Fruit fly (Drosophila melanogaster) whole organism, embryonic: ENCODE measurements around the gene Slu7.
A peak's percentile ranks its signal among the peaks of the same experiment; 100 is the strongest.

Experiments used
- CG10274 ChIP-seq: fragments of 200-800 bp; sonication (Bioruptor generic); optimal IDR thresholded peaks from 3 replicates; lab custom pipeline; 2017; ENCODE audit warnings: missing biosample characterization, mild to moderate bottlenecking, missing genetic modification characterization
- CG11560 ChIP-seq: fragments of 200-800 bp; sonication (Bioruptor generic); IDR thresholded peaks from 3 replicates; pipeline ENCODE4 v1.3.6; 2022; ENCODE audit warnings: missing biosample characterization, missing genetic modification characterization
- CG12391 ChIP-seq: fragments of 200-800 bp; sonication (Bioruptor generic); optimal IDR thresholded peaks from 3 replicates; lab custom pipeline; 2018; ENCODE audit warnings: missing biosample characterization, mild to moderate bottlenecking, missing genetic modification characterization, moderate library complexity
- CG15601 ChIP-seq: fragments of 200-800 bp; sonication (Bioruptor generic); optimal IDR thresholded peaks from 3 replicates; lab custom pipeline; 2019; ENCODE audit warnings: missing biosample characterization, mild to moderate bottlenecking, missing genetic modification characterization, moderate library complexity
- CG1602 ChIP-seq: fragments of 200-800 bp; sonication (Bioruptor generic); optimal IDR thresholded peaks from 3 replicates; lab custom pipeline; 2016; ENCODE audit warnings: missing biosample characterization, missing genetic modification characterization
- CG17361 ChIP-seq: fragments of 200-800 bp; sonication (Bioruptor generic); IDR thresholded peaks from 3 replicates; pipeline ENCODE4 v1.3.6; 2022; ENCODE audit warnings: missing biosample characterization, missing genetic modification characterization
- CG1792 ChIP-seq: fragments of 200-800 bp; sonication (Bioruptor generic); optimal IDR thresholded peaks from 2 replicates; lab custom pipeline; 2016; ENCODE audit warnings: missing biosample characterization, missing genetic modification characterization
- CG18764 ChIP-seq: fragments of 200-800 bp; sonication (Bioruptor generic); optimal IDR thresholded peaks from 3 replicates; lab custom pipeline; 2016; ENCODE audit warnings: missing biosample characterization, missing genetic modification characterization
- CG2202 ChIP-seq: fragments of 200-800 bp; sonication (Bioruptor generic); optimal IDR thresholded peaks from 2 replicates; lab custom pipeline; 2018; ENCODE audit warnings: missing biosample characterization, mild to moderate bottlenecking, missing genetic modification characterization
- CG30020 ChIP-seq: fragments of 200-800 bp; optimal IDR thresholded peaks from 2 replicates; lab custom pipeline; 2019; ENCODE audit warnings: missing biosample characterization, mild to moderate bottlenecking, missing genetic modification characterization, moderate library complexity
- CG31388 ChIP-seq: fragments of 200-800 bp; sonication (Bioruptor generic); optimal IDR thresholded peaks from 2 replicates; lab custom pipeline; 2016; ENCODE audit warnings: missing biosample characterization, missing genetic modification characterization
- CG3163 ChIP-seq: fragments of 200-800 bp; sonication (Bioruptor generic); optimal IDR thresholded peaks from 3 replicates; lab custom pipeline; 2016; ENCODE audit warnings: missing biosample characterization, missing genetic modification characterization
- CG32772 ChIP-seq: fragments of 200-800 bp; sonication (Bioruptor generic); IDR thresholded peaks from 2 replicates; pipeline ENCODE4 v1.3.6; 2022; ENCODE audit warnings: missing biosample characterization, missing genetic modification characterization
- CG5245 ChIP-seq: fragments of 200-800 bp; sonication (Bioruptor generic); optimal IDR thresholded peaks from 3 replicates; lab custom pipeline; 2016; ENCODE audit warnings: missing biosample characterization, missing genetic modification characterization
- CG6654 ChIP-seq: fragments of 200-800 bp; sonication (Bioruptor generic); optimal IDR thresholded peaks from 2 replicates; lab custom pipeline; 2017; ENCODE audit warnings: missing biosample characterization, mild to moderate bottlenecking, missing genetic modification characterization
- CG7963 ChIP-seq: fragments of 200-800 bp; sonication (Bioruptor generic); IDR thresholded peaks from 3 replicates; pipeline ENCODE4 v1.3.6; 2022; ENCODE audit warnings: missing biosample characterization, missing genetic modification characterization; ENCODE audit not compliant: partially characterized antibody
- Chrac-16 ChIP-seq: fragments of 200-800 bp; sonication (Bioruptor generic); optimal IDR thresholded peaks from 3 replicates; lab custom pipeline; 2016; ENCODE audit warnings: missing biosample characterization, missing genetic modification characterization
- CrebB ChIP-seq: fragments of 200-800 bp; sonication (Bioruptor generic); optimal IDR thresholded peaks from 3 replicates; lab custom pipeline; 2018; ENCODE audit warnings: missing biosample characterization, mild to moderate bottlenecking, missing genetic modification characterization
- Deaf1 ChIP-seq: fragments of 200-800 bp; optimal IDR thresholded peaks from 3 replicates; lab custom pipeline; 2019; ENCODE audit warnings: missing biosample characterization, mild to moderate bottlenecking, missing genetic modification characterization, moderate library complexity
- E2f1 ChIP-seq: fragments of 200-800 bp; sonication (Bioruptor generic); IDR thresholded peaks from 2 replicates; pipeline ENCODE4 v1.3.6; 2022; ENCODE audit warnings: missing biosample characterization, missing genetic modification characterization
- Fer1 ChIP-seq: fragments of 200-800 bp; sonication (Bioruptor generic); optimal IDR thresholded peaks from 2 replicates; lab custom pipeline; 2017; ENCODE audit warnings: missing biosample characterization, mild to moderate bottlenecking, missing genetic modification characterization
- H15 ChIP-seq: fragments of 200-800 bp; sonication (Bioruptor generic); IDR thresholded peaks from 3 replicates; pipeline ENCODE4 v1.3.6; 2022; ENCODE audit warnings: missing biosample characterization, missing genetic modification characterization
- HHEX ChIP-seq: fragments of 200-800 bp; sonication (Bioruptor generic); optimal IDR thresholded peaks from 3 replicates; lab custom pipeline; 2017; ENCODE audit warnings: missing biosample characterization, mild to moderate bottlenecking, missing genetic modification characterization, missing genetic modification reagents
- Pdp1 ChIP-seq, 2 experiments: fragments of 200-800 bp; sonication (Bioruptor generic); optimal IDR thresholded peaks; 3 replicates each; lab custom pipeline; 2016; ENCODE audit warnings: missing biosample characterization in 2 of 2, missing genetic modification characterization in 2 of 2, mild to moderate bottlenecking in 1 of 2, moderate library complexity in 1 of 2
- Poxn ChIP-seq: fragments of 200-800 bp; sonication (Bioruptor generic); IDR thresholded peaks from 2 replicates; pipeline ENCODE4 v1.3.6; 2022; ENCODE audit warnings: missing biosample characterization, missing genetic modification characterization
- Spps ChIP-seq: fragments of 200-800 bp; sonication (Bioruptor generic); optimal IDR thresholded peaks from 2 replicates; lab custom pipeline; 2018; ENCODE audit warnings: missing biosample characterization, mild to moderate bottlenecking, missing genetic modification characterization
- bab2 ChIP-seq: fragments of 200-800 bp; sonication (Bioruptor generic); optimal IDR thresholded peaks from 2 replicates; lab custom pipeline; 2016; ENCODE audit warnings: missing biosample characterization, missing genetic modification characterization
- chif ChIP-seq, 2 experiments: fragments of 200-800 bp; sonication (Bioruptor generic); optimal IDR thresholded peaks; 3 replicates each; lab custom pipeline; 2016; ENCODE audit warnings: missing biosample characterization in 2 of 2, missing genetic modification characterization in 2 of 2
- dmrt99B ChIP-seq: fragments of 200-800 bp; sonication (Bioruptor generic); optimal IDR thresholded peaks from 2 replicates; lab custom pipeline; 2018; ENCODE audit warnings: missing biosample characterization, mild to moderate bottlenecking, missing genetic modification characterization, moderate library complexity
- exex ChIP-seq: fragments of 200-800 bp; sonication (Bioruptor generic); optimal IDR thresholded peaks from 4 replicates; lab custom pipeline; 2018; ENCODE audit warnings: missing biosample characterization, mild to moderate bottlenecking, missing genetic modification characterization, moderate library complexity
- gce ChIP-seq: fragments of 200-800 bp; sonication (Bioruptor generic); IDR thresholded peaks from 3 replicates; pipeline ENCODE4 v1.3.6; 2022; ENCODE audit warnings: missing biosample characterization, missing genetic modification characterization
- gsb ChIP-seq: fragments of 200-800 bp; sonication (Bioruptor generic); IDR thresholded peaks from 2 replicates; pipeline ENCODE4 v1.3.6; 2022; ENCODE audit warnings: missing biosample characterization, missing genetic modification characterization
- insv ChIP-seq, 2 experiments: fragments of 200-800 bp; sonication (Bioruptor generic); optimal IDR thresholded peaks; 3 replicates each; lab custom pipeline; 2016 to 2018; ENCODE audit warnings: missing biosample characterization in 2 of 2, missing genetic modification characterization in 2 of 2
- jigr1 ChIP-seq: fragments of 200-800 bp; sonication (Bioruptor generic); IDR thresholded peaks from 3 replicates; pipeline ENCODE4 v1.3.6; 2022; ENCODE audit warnings: missing biosample characterization, missing genetic modification characterization
- kay ChIP-seq: fragments of 200-800 bp; sonication (Bioruptor generic); optimal IDR thresholded peaks from 2 replicates; lab custom pipeline; 2016; ENCODE audit warnings: missing biosample characterization, missing genetic modification characterization
- ken ChIP-seq: fragments of 200-800 bp; sonication (Bioruptor generic); IDR thresholded peaks from 3 replicates; pipeline ENCODE4 v1.3.6; 2022; ENCODE audit warnings: missing biosample characterization, missing genetic modification characterization
- klu ChIP-seq: fragments of 200-800 bp; sonication (Bioruptor generic); IDR thresholded peaks from 2 replicates; pipeline ENCODE4 v1.3.6; 2022; ENCODE audit warnings: missing biosample characterization, missing genetic modification characterization
- kni ChIP-seq: fragments of 200-800 bp; sonication (Bioruptor generic); optimal IDR thresholded peaks from 3 replicates; lab custom pipeline; 2017; ENCODE audit warnings: mild to moderate bottlenecking, missing biosample characterization, missing genetic modification reagents, missing genetic modification characterization
- lilli ChIP-seq: fragments of 200-800 bp; sonication (Bioruptor generic); optimal IDR thresholded peaks from 3 replicates; lab custom pipeline; 2016; ENCODE audit warnings: missing biosample characterization, missing genetic modification characterization
- odd ChIP-seq: fragments of 200-800 bp; sonication (Bioruptor generic); optimal IDR thresholded peaks from 2 replicates; lab custom pipeline; 2017; ENCODE audit warnings: missing biosample characterization, mild to moderate bottlenecking, missing genetic modification characterization
- pho ChIP-seq: fragments of 200-800 bp; sonication (Bioruptor generic); optimal IDR thresholded peaks from 2 replicates; lab custom pipeline; 2016; ENCODE audit warnings: missing biosample characterization, missing genetic modification characterization
- pnt ChIP-seq: fragments of 200-800 bp; sonication (Bioruptor generic); optimal IDR thresholded peaks from 3 replicates; lab custom pipeline; 2016; ENCODE audit warnings: missing biosample characterization, missing genetic modification characterization
- ro ChIP-seq: fragments of 200-800 bp; sonication (Bioruptor generic); IDR thresholded peaks from 2 replicates; pipeline ENCODE4 v1.3.6; 2022; ENCODE audit warnings: missing biosample characterization, missing genetic modification characterization
- row ChIP-seq: fragments of 200-800 bp; sonication (Bioruptor generic); IDR thresholded peaks from 3 replicates; pipeline ENCODE4 v1.3.6; 2022; ENCODE audit warnings: missing biosample characterization, missing genetic modification characterization
- sens-2 ChIP-seq: fragments of 200-800 bp; sonication (Bioruptor generic); IDR thresholded peaks from 2 replicates; pipeline ENCODE4 v1.3.6; 2022; ENCODE audit warnings: missing biosample characterization, missing genetic modification characterization
- sima ChIP-seq: fragments of 200-800 bp; sonication (Bioruptor generic); optimal IDR thresholded peaks from 2 replicates; lab custom pipeline; 2016; ENCODE audit warnings: missing biosample characterization, missing genetic modification characterization
- slou ChIP-seq: fragments of 200-800 bp; sonication (Bioruptor generic); optimal IDR thresholded peaks from 3 replicates; lab custom pipeline; 2016; ENCODE audit warnings: missing biosample characterization, missing genetic modification characterization
- slp2 ChIP-seq: fragments of 200-800 bp; sonication (Bioruptor generic); optimal IDR thresholded peaks from 2 replicates; lab custom pipeline; 2016; ENCODE audit warnings: missing biosample characterization, missing genetic modification characterization
- sqz ChIP-seq: fragments of 200-800 bp; sonication (Bioruptor generic); optimal IDR thresholded peaks from 3 replicates; lab custom pipeline; 2018; ENCODE audit warnings: missing biosample characterization, mild to moderate bottlenecking, missing genetic modification characterization
- trem ChIP-seq: fragments of 200-800 bp; optimal IDR thresholded peaks from 3 replicates; lab custom pipeline; 2019; ENCODE audit warnings: missing biosample characterization, mild to moderate bottlenecking, missing genetic modification characterization, moderate library complexity
- usp ChIP-seq: fragments of >200 bp; optimal IDR thresholded peaks from 2 replicates; lab custom pipeline; 2017; ENCODE audit warnings: missing biosample characterization, missing genetic modification characterization

Slu7 gene

DNA sequence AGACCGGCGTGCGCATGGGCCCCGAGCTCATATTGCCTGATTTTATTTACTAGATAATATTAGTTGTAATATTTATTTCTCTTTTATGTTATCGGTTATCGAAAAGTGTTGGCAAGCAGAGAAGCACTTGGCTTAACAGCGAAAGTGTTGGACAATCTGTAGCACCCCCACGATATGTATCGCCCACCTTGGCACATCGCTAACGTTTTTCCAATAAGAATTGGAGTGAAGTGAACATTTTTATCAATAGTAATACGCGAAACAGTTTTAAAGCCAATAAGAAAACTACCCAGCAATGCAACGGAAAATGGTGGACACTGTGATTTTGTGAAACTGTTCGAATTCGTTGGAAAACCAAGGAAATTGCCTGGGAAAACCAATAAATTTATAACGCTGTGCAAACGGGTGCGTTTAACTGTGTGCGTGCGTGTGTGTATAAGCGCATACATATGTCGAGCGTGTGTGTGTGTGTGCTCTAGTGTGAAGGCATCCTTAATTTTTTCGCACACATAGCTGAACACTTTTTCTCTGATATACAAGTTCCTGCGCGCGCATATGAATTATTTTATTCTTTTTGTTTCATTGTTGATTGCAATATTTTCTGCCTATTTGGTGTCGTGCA, at the start of gene Slu7, which contains the start of gene Pkc98E (continued):
- TF ChIP-seq Pdp1 (GFP tag; optimal IDR thresholded peaks at IDR 0.05; lab: Kevin White, UChicago) (peak; percentile 57 to 60), pnt (GFP tag; lab: Kevin White, UChicago) (no peak), bab2 (GFP tag; lab: Kevin White, UChicago) (peak; percentile 60), ken (GFP tag; lab: Robert Waterston, UW) (peak; percentile 82; the same call in 2 of the 3 replicates), gsb (GFP tag; lab: Robert Waterston, UW) (no peak), Chrac-16 (GFP tag; lab: Kevin White, UChicago) (peak; percentile 43), klu (GFP tag; lab: Robert Waterston, UW) (no peak), lilli (peak; percentile 70), Fer1 (GFP tag; lab: Kevin White, UChicago) (peak; percentile 63), CG18764 (GFP tag; lab: Kevin White, UChicago) (peak; percentile 19), gce (GFP tag; lab: Robert Waterston, UW) (no peak), kay (GFP tag; lab: Kevin White, UChicago) (peak; percentile 17), CrebB (tag; lab: Kevin White, UChicago) (peak; percentile 42), row (peak; percentile 55), trem (tag; lab: Kevin White, UChicago) (peak; percentile 61), CG3163 (GFP tag; lab: Kevin White, UChicago) (no peak), CG30020 (tag; lab: Kevin White, UChicago) (peak; percentile 10), ro (GFP tag; lab: Robert Waterston, UW) (no peak), kni (peak; percentile 31), usp (GFP tag; lab: Kevin White, UChicago) (no peak), sima (no peak), jigr1 (GFP tag; lab: Robert Waterston, UW) (no peak), CG5245 (GFP tag; lab: Kevin White, UChicago) (peak; percentile 39), HHEX (GFP tag; lab: Kevin White, UChicago) (peak; percentile 4), CG1602 (GFP tag; lab: Kevin White, UChicago) (no peak), pho (GFP tag; lab: Kevin White, UChicago) (peak; percentile 68), CG1792 (GFP tag; lab: Kevin White, UChicago) (peak; percentile 48), dmrt99B (tag; lab: Kevin White, UChicago) (peak; percentile 18), Deaf1 (tag; lab: Kevin White, UChicago) (no peak), CG6654 (GFP tag; lab: Kevin White, UChicago) (no peak), insv (GFP tag; optimal IDR thresholded peaks at IDR 0.05; lab: Kevin White, UChicago) (peak; percentile 97 to 99), Spps (tag; lab: Kevin White, UChicago) (no peak), H15 (GFP tag; lab: Robert Waterston, UW) (peak; percentile 47; the same call in 1 of the 3 replicates), chif (GFP tag; optimal IDR thresholded peaks at IDR 0.05; lab: Kevin White, UChicago) (peak; percentile 43 to 56), CG31388 (no peak), slou (peak; percentile 13), CG17361 (GFP tag; lab: Robert Waterston, UW) (peak; percentile 14; the same call in 2 of the 3 replicates), exex (tag; lab: Kevin White, UChicago) (no peak), CG7963 (GFP tag; lab: Robert Waterston, UW) (peak; percentile 89), sqz (GFP tag; lab: Kevin White, UChicago) (no peak), CG12391 (tag; lab: Kevin White, UChicago) (peak; percentile 33), sens-2 (no peak), CG2202 (tag; lab: Kevin White, UChicago) (peak; percentile 5), CG15601 (no peak), E2f1 (0 out of 2 replicates have a peak, but pooled peaks have one; percentile 18), CG10274 (GFP tag; lab: Kevin White, UChicago) (no peak), CG11560 (no peak), odd (GFP tag; lab: Kevin White, UChicago) (no peak), CG32772 (0 out of 2 replicates have a peak, but pooled peaks have one; percentile 11), slp2 (GFP tag; lab: Kevin White, UChicago) (peak; percentile 45), Poxn (GFP tag; lab: Robert Waterston, UW) (no peak)
